Worm (Caenorhabditis elegans) whole organism, L1 larva: Measurements from ENCODE around the gene C07A9.13.
A peak's percentile ranks its signal among the peaks of the same experiment; 100 is the strongest.

ENCODE experiments used
- C16A3.4 ChIP-seq: fragments of 150-350 bp; optimal IDR thresholded peaks from 2 replicates; lab custom pipeline; 2014; ENCODE audit warnings: missing biosample characterization, missing genetic modification characterization
- alr-1 ChIP-seq: fragments of 200-800 bp; sonication (Bioruptor generic); optimal IDR thresholded peaks from 2 replicates; lab custom pipeline; 2018; ENCODE audit warnings: borderline replicate concordance, mild to moderate bottlenecking, missing genetic modification characterization, missing compliant biosample characterization
- aly-2 ChIP-seq: fragments of 150-350 bp; optimal IDR thresholded peaks from 2 replicates; lab custom pipeline; 2014; ENCODE audit warnings: missing biosample characterization, missing genetic modification characterization
- ceh-63 ChIP-seq: fragments of 200-800 bp; sonication (Bioruptor generic); optimal IDR thresholded peaks from 2 replicates; lab custom pipeline; 2018; ENCODE audit warnings: mild to moderate bottlenecking, missing genetic modification characterization, missing compliant biosample characterization
- ceh-82 ChIP-seq, 3 experiments: fragments of 150-350 bp in 1 of 3; sonication (generic microtip) in 2 of 3; optimal IDR thresholded peaks; 2 replicates each; lab custom pipeline; 2014 to 2017; ENCODE audit warnings: missing biosample characterization in 3 of 3, missing genetic modification characterization in 3 of 3
- ceh-88 ChIP-seq: fragments of 200-800 bp; sonication (Bioruptor generic); IDR thresholded peaks from 2 replicates; pipeline ENCODE4 v1.3.6; 2022; ENCODE audit warnings: missing genetic modification characterization, missing compliant biosample characterization
- ceh-90 ChIP-seq: sonication (generic microtip); optimal IDR thresholded peaks from 2 replicates; lab custom pipeline; 2016; ENCODE audit warnings: missing genetic modification characterization, missing compliant biosample characterization
- ces-1 ChIP-seq: fragments of 150-350 bp; optimal IDR thresholded peaks from 2 replicates; lab custom pipeline; 2014; ENCODE audit warnings: missing biosample characterization, missing genetic modification reagents, missing genetic modification characterization
- dpl-1 ChIP-seq, 3 experiments: fragments of 150-350 bp in 2 of 3; sonication (generic microtip) in 1 of 3; optimal IDR thresholded peaks; 2 replicates each; lab custom pipeline; 2014 to 2017; ENCODE audit warnings: missing biosample characterization in 3 of 3, missing genetic modification characterization in 3 of 3, missing genetic modification reagents in 3 of 3
- efl-1 ChIP-seq, 4 experiments: fragments of 150-350 bp; optimal IDR thresholded peaks in 3 of 4; peaks in 1 of 4; 1 replicate in 1 of 4; 2 replicates in 3 of 4; lab custom pipeline; 2014; ENCODE audit warnings: missing biosample characterization in 2 of 4, missing genetic modification characterization in 2 of 4, missing genetic modification reagents in 2 of 4
- efl-3 ChIP-seq: fragments of 200-800 bp; sonication (Bioruptor generic); optimal IDR thresholded peaks from 2 replicates; lab custom pipeline; 2018; ENCODE audit warnings: mild to moderate bottlenecking, missing genetic modification characterization, missing compliant biosample characterization
- elt-3 ChIP-seq, 6 experiments: fragments of 150-350 bp in 1 of 6; sonication (generic microtip); optimal IDR thresholded peaks; 2 replicates each; lab custom pipeline; 2017 to 2018; ENCODE audit warnings: missing biosample characterization in 6 of 6, missing genetic modification characterization in 6 of 6, inconsistent platforms in 1 of 6
- ets-5 ChIP-seq: fragments of 200-800 bp; sonication (Bioruptor generic); IDR thresholded peaks from 2 replicates; pipeline ENCODE4 v1.3.6; 2022; ENCODE audit warnings: missing genetic modification characterization, missing compliant biosample characterization
- fkh-10 ChIP-seq: sonication (generic microtip); optimal IDR thresholded peaks from 2 replicates; lab custom pipeline; 2017; ENCODE audit warnings: missing biosample characterization, missing genetic modification reagents, missing genetic modification characterization
- fkh-4 ChIP-seq: sonication (generic microtip); optimal IDR thresholded peaks from 2 replicates; lab custom pipeline; 2016; ENCODE audit warnings: missing compliant biosample characterization, missing genetic modification characterization, borderline replicate concordance
- fos-1 ChIP-seq: fragments of 150-350 bp; optimal IDR thresholded peaks from 2 replicates; lab custom pipeline; 2014; ENCODE audit warnings: missing biosample characterization, missing genetic modification characterization
- grh-1 ChIP-seq: fragments of 200-800 bp; sonication (Bioruptor generic); IDR thresholded peaks from 2 replicates; pipeline ENCODE4 v1.3.6; 2022; ENCODE audit warnings: missing genetic modification reagents, missing genetic modification characterization, missing compliant biosample characterization
- hlh-4 ChIP-seq: sonication (generic microtip); optimal IDR thresholded peaks from 2 replicates; lab custom pipeline; 2016; ENCODE audit warnings: mild to moderate bottlenecking, missing genetic modification characterization, missing compliant biosample characterization
- irx-1 ChIP-seq: sonication (generic microtip); optimal IDR thresholded peaks from 2 replicates; lab custom pipeline; 2016; ENCODE audit warnings: missing genetic modification characterization, missing compliant biosample characterization
- isw-1 ChIP-seq: fragments of 200-800 bp; sonication (Bioruptor generic); IDR thresholded peaks from 2 replicates; pipeline ENCODE4 v1.3.6; 2022; ENCODE audit warnings: missing genetic modification characterization, missing compliant biosample characterization
- lin-15B ChIP-seq: fragments of 150-350 bp; sonication (generic microtip); optimal IDR thresholded peaks from 3 replicates; lab custom pipeline; 2014; ENCODE audit warnings: missing biosample characterization, missing genetic modification characterization
- lin-39 ChIP-seq: fragments of 150-350 bp; optimal IDR thresholded peaks from 2 replicates; lab custom pipeline; 2014; ENCODE audit warnings: missing biosample characterization, missing genetic modification reagents, missing genetic modification characterization
- lir-3 ChIP-seq: sonication (generic microtip); optimal IDR thresholded peaks from 2 replicates; lab custom pipeline; 2016; ENCODE audit warnings: mild to moderate bottlenecking, missing genetic modification characterization, moderate library complexity, missing compliant biosample characterization; ENCODE audit not compliant: poor library complexity
- lsy-2 ChIP-seq, 2 experiments: fragments of 150-350 bp; optimal IDR thresholded peaks; 2 replicates each; lab custom pipeline; 2014; ENCODE audit warnings: missing biosample characterization in 2 of 2, missing genetic modification characterization in 2 of 2
- mdl-1 ChIP-seq, 2 experiments: fragments of 150-350 bp; optimal IDR thresholded peaks; 2 replicates each; lab custom pipeline; 2014 to 2017; ENCODE audit warnings: missing biosample characterization in 2 of 2, missing genetic modification characterization in 2 of 2, inconsistent platforms in 1 of 2
- mef-2 ChIP-seq: fragments of 150-350 bp; optimal IDR thresholded peaks from 2 replicates; lab custom pipeline; 2014; ENCODE audit warnings: missing biosample characterization, missing genetic modification characterization
- nhr-28 ChIP-seq: fragments of 150-350 bp; optimal IDR thresholded peaks from 2 replicates; lab custom pipeline; 2014; ENCODE audit warnings: missing biosample characterization, missing genetic modification characterization
- nhr-71 ChIP-seq: sonication (generic microtip); optimal IDR thresholded peaks from 2 replicates; lab custom pipeline; 2016; ENCODE audit warnings: mild to moderate bottlenecking, missing genetic modification characterization, moderate library complexity, missing compliant biosample characterization
- nhr-76 ChIP-seq: sonication (generic microtip); optimal IDR thresholded peaks from 2 replicates; lab custom pipeline; 2017; ENCODE audit warnings: missing biosample characterization, missing genetic modification characterization
- nhr-77 ChIP-seq: fragments of 150-350 bp; optimal IDR thresholded peaks from 2 replicates; lab custom pipeline; 2014; ENCODE audit warnings: missing biosample characterization, missing genetic modification characterization
- nhr-85 ChIP-seq: sonication (generic microtip); peaks from one replicate; lab custom pipeline; 2016; ENCODE audit warnings: missing genetic modification characterization, inconsistent platforms, missing compliant biosample characterization
- nhr-90 ChIP-seq: sonication (generic microtip); optimal IDR thresholded peaks from 2 replicates; lab custom pipeline; 2016; ENCODE audit warnings: mild to moderate bottlenecking, missing genetic modification characterization, missing compliant biosample characterization; ENCODE audit not compliant: poor library complexity
- pax-3 ChIP-seq: fragments of 200-800 bp; sonication (Bioruptor generic); optimal IDR thresholded peaks from 2 replicates; lab custom pipeline; 2018; ENCODE audit warnings: mild to moderate bottlenecking, missing genetic modification characterization, moderate library complexity, missing compliant biosample characterization
- pqm-1 ChIP-seq: sonication (generic microtip); optimal IDR thresholded peaks from 3 replicates; lab custom pipeline; 2017; ENCODE audit warnings: missing biosample characterization, missing genetic modification characterization
- rnt-1 ChIP-seq: sonication (generic microtip); optimal IDR thresholded peaks from 2 replicates; lab custom pipeline; 2016; ENCODE audit warnings: mild to moderate bottlenecking, missing genetic modification characterization, moderate library complexity, missing compliant biosample characterization
- skn-1 ChIP-seq: fragments of 150-350 bp; optimal IDR thresholded peaks from 2 replicates; lab custom pipeline; 2014; ENCODE audit warnings: missing biosample characterization, missing genetic modification characterization
- snpc-4 ChIP-seq: fragments of 150-350 bp; optimal IDR thresholded peaks from 2 replicates; lab custom pipeline; 2014; ENCODE audit warnings: missing biosample characterization, missing genetic modification characterization
- snu-23 ChIP-seq: sonication (generic microtip); optimal IDR thresholded peaks from 2 replicates; lab custom pipeline; 2016; ENCODE audit warnings: missing genetic modification characterization, missing compliant biosample characterization
- sox-4 ChIP-seq: sonication (generic microtip); optimal IDR thresholded peaks from 2 replicates; lab custom pipeline; 2016; ENCODE audit warnings: missing genetic modification characterization, missing compliant biosample characterization
- sup-37 ChIP-seq: fragments of 200-800 bp; sonication (Bioruptor generic); optimal IDR thresholded peaks from 2 replicates; lab custom pipeline; 2018; ENCODE audit warnings: mild to moderate bottlenecking, missing genetic modification characterization, missing compliant biosample characterization
- tbx-2 ChIP-seq: sonication (generic microtip); optimal IDR thresholded peaks from 2 replicates; lab custom pipeline; 2016; ENCODE audit warnings: missing genetic modification characterization, missing compliant biosample characterization
- unc-130 ChIP-seq: fragments of 150-350 bp; optimal IDR thresholded peaks from 2 replicates; lab custom pipeline; 2017; ENCODE audit warnings: missing biosample characterization, missing genetic modification characterization, inconsistent platforms
- unc-62 ChIP-seq: fragments of 150-350 bp; optimal IDR thresholded peaks from 2 replicates; lab custom pipeline; 2014; ENCODE audit warnings: missing biosample characterization, missing genetic modification reagents, missing genetic modification characterization
- unc-98 ChIP-seq: fragments of 200-800 bp; sonication (Bioruptor generic); IDR thresholded peaks from 2 replicates; pipeline ENCODE4 v1.3.6; 2022; ENCODE audit warnings: missing genetic modification characterization, missing compliant biosample characterization
- vab-15 ChIP-seq: sonication (generic microtip); optimal IDR thresholded peaks from 2 replicates; lab custom pipeline; 2017; ENCODE audit warnings: missing genotype, mild to moderate bottlenecking, missing genetic modification characterization, missing compliant biosample characterization
- xbp-1 ChIP-seq: sonication (generic microtip); optimal IDR thresholded peaks from 2 replicates; lab custom pipeline; 2016; ENCODE audit warnings: missing genetic modification characterization, missing compliant biosample characterization
- zag-1 ChIP-seq: fragments of 150-350 bp; optimal IDR thresholded peaks from 2 replicates; lab custom pipeline; 2014; ENCODE audit warnings: missing biosample characterization, missing genetic modification characterization
- zip-4 ChIP-seq: fragments of 200-800 bp; sonication (Bioruptor generic); optimal IDR thresholded peaks from 2 replicates; lab custom pipeline; 2018; ENCODE audit warnings: mild to moderate bottlenecking, missing genetic modification characterization, moderate library complexity, missing compliant biosample characterization
- ztf-11 ChIP-seq, 2 experiments: sonication (generic microtip); optimal IDR thresholded peaks; 2 replicates each; lab custom pipeline; 2016 to 2017; ENCODE audit warnings: missing genetic modification characterization in 2 of 2, missing biosample characterization in 1 of 2, missing compliant biosample characterization in 1 of 2
- ztf-4 ChIP-seq: fragments of 150-350 bp; optimal IDR thresholded peaks from 2 replicates; lab custom pipeline; 2014; ENCODE audit warnings: missing biosample characterization, missing genetic modification characterization

The C07A9.13 gene

ce11 chrIII:9637016-9637415 is 44.1 kb downstream of the C07A9.13 start, which contains the start of gene gei-13:
Gene gei-13 (minus strand): TSS chrIII:9637116.
- no peak for TF ChIP-seq skn-1 (tag; lab: Kevin White, UChicago)
- no peak for TF ChIP-seq zip-4
- TF ChIP-seq efl-1 (optimal IDR thresholded peaks at IDR 0.05; lab: Kevin White, UChicago) = no peak
- peak in 1 of 2 experiments; percentile 78 for TF ChIP-seq efl-1 (GFP tag; optimal IDR thresholded peaks at IDR 0.05 in 1 of 2; lab: Kevin White, UChicago)

ce11 chrIII:9631117-9631655 is 49.9 kb downstream of the C07A9.13 start, which contains the start of gene ubc-7:
Gene ubc-7 (minus strand): TSS chrIII:9631167.
- TF ChIP-seq alr-1 (tag; lab: Kevin White, UChicago) = no peak
- TF ChIP-seq nhr-71 = peak; percentile 88
- peak; percentile 53 to 89 (median 79) for TF ChIP-seq ceh-82 (tag; optimal IDR thresholded peaks at IDR 0.05; lab: Kevin White, UChicago)
- TF ChIP-seq ceh-88 (GFP tag; lab: Robert Waterston, UW) = peak; percentile 57
- peak; percentile 76 for TF ChIP-seq grh-1
- peak; percentile 91 to 94 for TF ChIP-seq lsy-2 (tag; optimal IDR thresholded peaks at IDR 0.05; lab: Kevin White, UChicago)
- TF ChIP-seq tbx-2 (tag; lab: Kevin White, UChicago) = peak; percentile 85
- TF ChIP-seq dpl-1 (GFP tag; optimal IDR thresholded peaks at IDR 0.05; lab: Kevin White, UChicago) = peak; percentile 98 to 99 (median 99)
- peak; percentile 51 for TF ChIP-seq sox-4
- no peak for TF ChIP-seq efl-3 (GFP tag; lab: Kevin White, UChicago)
- no peak for TF ChIP-seq ceh-63 (GFP tag; lab: Kevin White, UChicago)
- peak in 3 of 6 experiments; percentile 20 to 92 (median 74) for TF ChIP-seq elt-3 (tag; optimal IDR thresholded peaks at IDR 0.05; lab: Kevin White, UChicago)
- TF ChIP-seq pqm-1 (tag; lab: Kevin White, UChicago) = no peak
- peak; percentile 81 for TF ChIP-seq rnt-1 (tag; lab: Kevin White, UChicago)
- TF ChIP-seq zag-1 = no peak
- no peak for TF ChIP-seq nhr-28 (tag; lab: Kevin White, UChicago)
- no peak for TF ChIP-seq fkh-4 (tag; lab: Kevin White, UChicago)
- peak; percentile 82 for TF ChIP-seq isw-1 (GFP tag; lab: Robert Waterston, UW)
- TF ChIP-seq lir-3 (tag; lab: Kevin White, UChicago) = peak; percentile 69
- peak; percentile 67 for TF ChIP-seq irx-1 (tag; lab: Kevin White, UChicago)
- peak; percentile 76 for TF ChIP-seq lin-39 (tag; lab: Kevin White, UChicago)
- TF ChIP-seq mef-2 (tag; lab: Kevin White, UChicago) = no peak
- TF ChIP-seq fkh-10 = peak; percentile 25
- TF ChIP-seq nhr-76 (tag; lab: Kevin White, UChicago) = no peak
- TF ChIP-seq sup-37 (GFP tag; lab: Kevin White, UChicago) = no peak
- peak; percentile 55 for TF ChIP-seq snpc-4 (tag; lab: Kevin White, UChicago)
- peak; percentile 88 for TF ChIP-seq unc-130 (tag; lab: Kevin White, UChicago)
- TF ChIP-seq unc-98 (GFP tag; lab: Robert Waterston, UW) = no peak
- TF ChIP-seq skn-1 (tag; lab: Kevin White, UChicago) = peak; percentile 93
- TF ChIP-seq vab-15 = no peak
- TF ChIP-seq lin-15B (tag; lab: Kevin White, UChicago) = peak; percentile 74
- TF ChIP-seq mdl-1 (tag; optimal IDR thresholded peaks at IDR 0.05; lab: Kevin White, UChicago) = peak in 1 of 2 experiments; percentile 93
- no peak for TF ChIP-seq pax-3 (tag; lab: Kevin White, UChicago)
- peak; percentile 17 for TF ChIP-seq ceh-90
- TF ChIP-seq ztf-4 = peak; percentile 56
- peak; percentile 89 for TF ChIP-seq snu-23 (GFP tag; lab: Kevin White, UChicago)
- TF ChIP-seq xbp-1 = peak; percentile 79
- no peak for TF ChIP-seq unc-62 (GFP tag; lab: Kevin White, UChicago)
- TF ChIP-seq hlh-4 (tag; lab: Kevin White, UChicago) = no peak
- peak; percentile 81 for TF ChIP-seq nhr-90 (tag; lab: Kevin White, UChicago)
- no peak for TF ChIP-seq ces-1 (GFP tag; lab: Kevin White, UChicago)
- no peak for TF ChIP-seq ztf-11 (tag; optimal IDR thresholded peaks at IDR 0.05; lab: Kevin White, UChicago)
- TF ChIP-seq C16A3.4 (tag; lab: Kevin White, UChicago) = peak; percentile 85
- TF ChIP-seq aly-2 (tag; lab: Kevin White, UChicago) = peak; percentile 15
- TF ChIP-seq ets-5 = no peak
- peak; percentile 79 for TF ChIP-seq nhr-77 (tag; lab: Kevin White, UChicago)
- peak; percentile 86 for TF ChIP-seq nhr-85 (tag; lab: Kevin White, UChicago)
- TF ChIP-seq fos-1 (tag; lab: Kevin White, UChicago) = peak; percentile 63
